Fruit fly (Drosophila melanogaster) S2 (cell line): ENCODE results near the gene VhaAC45RP.

ENCODE experiments used
- CG8478 ChIP-seq: fragments of >200 bp; optimal IDR thresholded peaks from 2 replicates; lab custom pipeline; 2018
- CTCF ChIP-seq, 2 experiments: fragments of >200 bp; optimal IDR thresholded peaks; 2 replicates each; lab custom pipeline; 2018

dm6 chr3R:30211856-30212255 is 45.6 kb upstream of the VhaAC45RP start, which contains the start of gene CecA2:
- no peak for TF ChIP-seq CG8478 (lab: Kevin White, UChicago)
- no peak for TF ChIP-seq CTCF (optimal IDR thresholded peaks at IDR 0.05; lab: Kevin White, UChicago)
